Worm (Caenorhabditis elegans): ENCODE data around the gene M05D6.3.

DNA sequence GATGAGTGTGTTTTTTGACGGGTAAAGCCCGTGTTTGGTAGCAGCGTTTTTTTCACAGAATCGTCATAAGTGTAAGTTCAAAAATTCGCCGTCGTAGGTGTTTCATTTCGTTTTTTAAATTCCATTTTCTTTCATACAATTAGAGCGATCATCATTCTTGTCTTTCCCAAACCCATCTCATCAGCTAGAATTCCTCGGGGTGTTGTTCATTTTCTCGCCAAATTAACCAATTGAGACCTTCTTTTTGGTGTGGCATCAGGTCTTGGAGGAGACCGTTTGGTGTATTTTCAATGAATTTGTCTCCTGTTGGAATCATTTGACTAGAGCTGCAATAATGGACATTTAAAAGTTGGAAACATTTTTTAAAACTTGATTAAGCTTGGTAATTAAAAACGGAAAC, 2.7 kb upstream of the M05D6.3 start:
- TF ChIP-seq ama-1 (optimal IDR thresholded peaks at IDR 0.05) (no peak), ama-1 (GFP tag; optimal IDR thresholded peaks at IDR 0.05) (no peak), F22D6.2 (tag; optimal IDR thresholded peaks at IDR 0.05) (no peak), lin-54 (GFP tag; optimal IDR thresholded peaks at IDR 0.05) (no peak), nfya-1 (tag; optimal IDR thresholded peaks at IDR 0.05; ENCODE audit: borderline replicate concordance, insufficient read depth) (no peak), lsy-27 (tag; optimal IDR thresholded peaks at IDR 0.05; ENCODE audit: borderline replicate concordance, insufficient read depth) (no peak), tlf-1 (GFP tag; optimal IDR thresholded peaks at IDR 0.05) (no peak)
